Worm (Caenorhabditis elegans) whole organism, L2 larva: ENCODE data around the gene tpa-1.

Experiments
- mab-5 ChIP-seq: fragments of 150-350 bp; optimal IDR thresholded peaks from 2 replicates; lab custom pipeline; 2014; ENCODE audit warnings: missing biosample characterization, missing genetic modification characterization
- nhr-21 ChIP-seq: fragments of 150-350 bp; optimal IDR thresholded peaks from 2 replicates; lab custom pipeline; 2014; ENCODE audit warnings: missing biosample characterization, missing genetic modification characterization

ce11 chrIV:118786-119185, 27.0 kb downstream of the tpa-1 start:
- TF ChIP-seq nhr-21 (tag; lab: Kevin White, UChicago) = no peak
- TF ChIP-seq mab-5 = no peak
